Fruit fly (Drosophila melanogaster): ENCODE results near the gene Irc.

- TF ChIP-seq CTCF (optimal IDR thresholded peaks at IDR 0.05) (no peak), CG8478 (optimal IDR thresholded peaks at IDR 0.05) (no peak)
Observed at dm6 chr3R:17043570-17043923, 40.9 kb downstream of the Irc start.
